Fruit fly (Drosophila melanogaster) whole organism, embryonic: ENCODE measurements around the gene NimC2.

Experiments used
- Aef1 ChIP-seq: fragments of 200-800 bp; sonication (Bioruptor generic); IDR thresholded peaks from 3 replicates; pipeline ENCODE4 v1.3.6; 2022; ENCODE audit warnings: missing biosample characterization, missing genetic modification characterization
- Awh ChIP-seq: fragments of 200-800 bp; sonication (Bioruptor generic); IDR thresholded peaks from 2 replicates; pipeline ENCODE4, ENCODE4 v1.3.6; 2022; ENCODE audit warnings: missing biosample characterization, missing genetic modification characterization
- Blimp-1 ChIP-seq: fragments of 200-800 bp; sonication (Bioruptor generic); optimal IDR thresholded peaks from 3 replicates; lab custom pipeline; 2018; ENCODE audit warnings: missing biosample characterization, missing genetic modification characterization, mild to moderate bottlenecking, moderate library complexity, missing genetic modification reagents
- CG10267 ChIP-seq: fragments of 200-800 bp; sonication (Bioruptor generic); optimal IDR thresholded peaks from 2 replicates; lab custom pipeline; 2018; ENCODE audit warnings: missing biosample characterization, mild to moderate bottlenecking, missing genetic modification characterization, moderate library complexity
- CG10543 ChIP-seq: fragments of 200-800 bp; sonication (Bioruptor generic); optimal IDR thresholded peaks from 3 replicates; lab custom pipeline; 2017; ENCODE audit warnings: missing biosample characterization, mild to moderate bottlenecking, missing genetic modification characterization, moderate library complexity
- CG10565 ChIP-seq: fragments of 200-800 bp; sonication (Bioruptor generic); optimal IDR thresholded peaks from 3 replicates; lab custom pipeline; 2016; ENCODE audit warnings: missing biosample characterization, mild to moderate bottlenecking, missing genetic modification characterization
- CG10959 ChIP-seq: fragments of 200-800 bp; sonication (Bioruptor generic); IDR thresholded peaks from 2 replicates; pipeline ENCODE4 v1.3.6; 2022; ENCODE audit warnings: missing biosample characterization, missing genetic modification characterization
- CG11398 ChIP-seq: fragments of 200-800 bp; sonication (Bioruptor generic); optimal IDR thresholded peaks from 2 replicates; lab custom pipeline; 2016; ENCODE audit warnings: missing biosample characterization, missing genetic modification characterization
- CG11456 ChIP-seq: fragments of 200-800 bp; sonication (Bioruptor generic); IDR thresholded peaks from 3 replicates; pipeline ENCODE4 v1.3.6; 2022; ENCODE audit warnings: missing biosample characterization, missing genetic modification characterization
- CG12299 ChIP-seq: fragments of 200-800 bp; sonication (Bioruptor generic); optimal IDR thresholded peaks from 2 replicates; lab custom pipeline; 2018; ENCODE audit warnings: missing biosample characterization, mild to moderate bottlenecking, missing genetic modification characterization
- CG14710 ChIP-seq: fragments of 200-800 bp; sonication (Bioruptor generic); optimal IDR thresholded peaks from 3 replicates; lab custom pipeline; 2019; ENCODE audit warnings: missing biosample characterization, mild to moderate bottlenecking, missing genetic modification characterization, moderate library complexity
- CG14860 ChIP-seq: fragments of 200-800 bp; sonication (Bioruptor generic); IDR thresholded peaks from 3 replicates; pipeline ENCODE4 v1.3.6; 2022; ENCODE audit warnings: missing biosample characterization, missing genetic modification characterization; ENCODE audit not compliant: partially characterized antibody
- CG17912 ChIP-seq: fragments of 200-800 bp; sonication (Bioruptor generic); optimal IDR thresholded peaks from 2 replicates; lab custom pipeline; 2018; ENCODE audit warnings: missing biosample characterization, mild to moderate bottlenecking, missing genetic modification characterization
- CG18262 ChIP-seq: fragments of 200-800 bp; optimal IDR thresholded peaks from 3 replicates; lab custom pipeline; 2019; ENCODE audit warnings: missing biosample characterization, mild to moderate bottlenecking, missing genetic modification characterization, moderate library complexity
- CG1832 ChIP-seq: fragments of 200-800 bp; sonication (Bioruptor generic); optimal IDR thresholded peaks from 2 replicates; lab custom pipeline; 2017; ENCODE audit warnings: missing biosample characterization, mild to moderate bottlenecking, missing genetic modification characterization, inconsistent platforms
- CG31224 ChIP-seq: fragments of 200-800 bp; sonication (Bioruptor generic); IDR thresholded peaks from 2 replicates; pipeline ENCODE4 v1.3.6; 2022; ENCODE audit warnings: missing biosample characterization, missing genetic modification characterization
- CG32767 ChIP-seq: fragments of 200-800 bp; sonication (Bioruptor generic); IDR thresholded peaks from 2 replicates; pipeline ENCODE4 v1.3.6; 2022; ENCODE audit warnings: missing biosample characterization, missing genetic modification characterization
- CG32772 ChIP-seq: fragments of 200-800 bp; sonication (Bioruptor generic); IDR thresholded peaks from 2 replicates; pipeline ENCODE4 v1.3.6; 2022; ENCODE audit warnings: missing biosample characterization, missing genetic modification characterization
- CG4404 ChIP-seq: fragments of 200-800 bp; sonication (Bioruptor generic); IDR thresholded peaks from 2 replicates; pipeline ENCODE4 v1.3.6; 2022; ENCODE audit warnings: missing biosample characterization, missing genetic modification characterization
- CG8290 ChIP-seq, 3 experiments: fragments of 200-800 bp; sonication (Bioruptor generic); optimal IDR thresholded peaks; 2 replicates each; lab custom pipeline; 2016 to 2019; ENCODE audit warnings: missing biosample characterization in 3 of 3, missing genetic modification characterization in 3 of 3, mild to moderate bottlenecking in 2 of 3, moderate library complexity in 1 of 3
- CG8924 ChIP-seq: fragments of 200-800 bp; optimal IDR thresholded peaks from 3 replicates; lab custom pipeline; 2019; ENCODE audit warnings: missing biosample characterization, mild to moderate bottlenecking, missing genetic modification characterization, moderate library complexity
- CG8944 ChIP-seq: fragments of 200-800 bp; sonication (Bioruptor generic); optimal IDR thresholded peaks from 3 replicates; lab custom pipeline; 2016; ENCODE audit warnings: missing biosample characterization, missing genetic modification characterization
- CG9797 ChIP-seq: fragments of 200-800 bp; sonication (Bioruptor generic); optimal IDR thresholded peaks from 3 replicates; lab custom pipeline; 2018; ENCODE audit warnings: missing biosample characterization, mild to moderate bottlenecking, missing genetic modification characterization
- CkIIα-i1 ChIP-seq: fragments of 200-800 bp; sonication (Bioruptor generic); IDR thresholded peaks from 2 replicates; pipeline ENCODE4 v1.3.6; 2022; ENCODE audit warnings: missing biosample characterization, missing genetic modification characterization
- D19A ChIP-seq: fragments of 200-800 bp; optimal IDR thresholded peaks from 3 replicates; lab custom pipeline; 2019; ENCODE audit warnings: missing biosample characterization, mild to moderate bottlenecking, missing genetic modification characterization, moderate library complexity
- Dad ChIP-seq: fragments of 200-800 bp; sonication (Bioruptor generic); optimal IDR thresholded peaks from 3 replicates; lab custom pipeline; 2016; ENCODE audit warnings: missing biosample characterization, missing genetic modification characterization
- Gsc ChIP-seq: fragments of 200-800 bp; sonication (Bioruptor generic); IDR thresholded peaks from 2 replicates; pipeline ENCODE4 v1.3.6; 2022; ENCODE audit warnings: missing biosample characterization, missing genetic modification characterization
- Hr39 ChIP-seq: fragments of >200 bp; optimal IDR thresholded peaks from 2 replicates; lab custom pipeline; 2017
- Lhr ChIP-seq: fragments of 200-800 bp; sonication (Bioruptor generic); optimal IDR thresholded peaks from 3 replicates; lab custom pipeline; 2017; ENCODE audit warnings: mild to moderate bottlenecking, missing biosample characterization, missing genetic modification reagents, missing genetic modification characterization
- MBD-R2 ChIP-seq: fragments of 200-800 bp; sonication (Bioruptor generic); IDR thresholded peaks from 2 replicates; pipeline ENCODE4 v1.3.6; 2022; ENCODE audit warnings: missing biosample characterization, missing genetic modification characterization
- MESR4 ChIP-seq: fragments of 200-800 bp; sonication (Bioruptor generic); optimal IDR thresholded peaks from 2 replicates; lab custom pipeline; 2018; ENCODE audit warnings: missing biosample characterization, mild to moderate bottlenecking, missing genetic modification characterization, moderate library complexity
- Med ChIP-seq: fragments of 200-800 bp; sonication (Bioruptor generic); peaks from one replicate; lab custom pipeline; 2016; ENCODE audit warnings: missing biosample characterization, missing genetic modification characterization, mild to moderate bottlenecking, inconsistent platforms, moderate library complexity
- Pdp1 ChIP-seq, 2 experiments: fragments of 200-800 bp; sonication (Bioruptor generic); optimal IDR thresholded peaks; 3 replicates each; lab custom pipeline; 2016; ENCODE audit warnings: missing biosample characterization in 2 of 2, missing genetic modification characterization in 2 of 2, mild to moderate bottlenecking in 1 of 2, moderate library complexity in 1 of 2
- Poxn ChIP-seq: fragments of 200-800 bp; sonication (Bioruptor generic); IDR thresholded peaks from 2 replicates; pipeline ENCODE4 v1.3.6; 2022; ENCODE audit warnings: missing biosample characterization, missing genetic modification characterization
- Rx ChIP-seq: fragments of 200-800 bp; sonication (Bioruptor generic); IDR thresholded peaks from 2 replicates; pipeline ENCODE4 v1.3.6; 2022; ENCODE audit warnings: missing biosample characterization, missing genetic modification characterization
- Ssrp ChIP-seq: fragments of 200-800 bp; sonication (Bioruptor generic); optimal IDR thresholded peaks from 2 replicates; lab custom pipeline; 2018; ENCODE audit warnings: missing biosample characterization, mild to moderate bottlenecking, missing genetic modification characterization, moderate library complexity
- YL-1 ChIP-seq: fragments of 200-800 bp; sonication (Bioruptor generic); optimal IDR thresholded peaks from 3 replicates; lab custom pipeline; 2017; ENCODE audit warnings: missing biosample characterization, mild to moderate bottlenecking, missing genetic modification characterization
- aop ChIP-seq: fragments of 200-800 bp; sonication (Bioruptor generic); IDR thresholded peaks from 2 replicates; pipeline ENCODE4 v1.3.6; 2022; ENCODE audit warnings: missing biosample characterization, missing genetic modification characterization
- cg ChIP-seq: fragments of 200-800 bp; sonication (Bioruptor generic); optimal IDR thresholded peaks from 3 replicates; lab custom pipeline; 2019; ENCODE audit warnings: missing biosample characterization, mild to moderate bottlenecking, missing genetic modification characterization, moderate library complexity
- chinmo ChIP-seq: fragments of 200-800 bp; sonication (Bioruptor generic); IDR thresholded peaks from 4 replicates; pipeline ENCODE4 v1.3.6; 2022; ENCODE audit warnings: missing biosample characterization, missing genetic modification characterization; ENCODE audit not compliant: partially characterized antibody
- disco-r ChIP-seq: fragments of 200-800 bp; sonication (Bioruptor generic); optimal IDR thresholded peaks from 2 replicates; lab custom pipeline; 2016; ENCODE audit warnings: missing biosample characterization, missing genetic modification characterization
- gfzf ChIP-seq: fragments of 200-800 bp; sonication (Bioruptor generic); optimal IDR thresholded peaks from 2 replicates; lab custom pipeline; 2016; ENCODE audit warnings: missing biosample characterization, mild to moderate bottlenecking, missing genetic modification characterization, moderate library complexity
- jumu ChIP-seq: fragments of 200-800 bp; sonication (Bioruptor generic); optimal IDR thresholded peaks from 3 replicates; lab custom pipeline; 2016; ENCODE audit warnings: missing biosample characterization, missing genetic modification characterization
- ken ChIP-seq: fragments of 200-800 bp; sonication (Bioruptor generic); IDR thresholded peaks from 3 replicates; pipeline ENCODE4 v1.3.6; 2022; ENCODE audit warnings: missing biosample characterization, missing genetic modification characterization
- knrl ChIP-seq: fragments of 200-800 bp; sonication (Bioruptor generic); IDR thresholded peaks from 3 replicates; pipeline ENCODE4 v1.3.6; 2022; ENCODE audit warnings: missing biosample characterization, missing genetic modification characterization; ENCODE audit not compliant: partially characterized antibody
- lmd ChIP-seq: fragments of 200-800 bp; sonication (Bioruptor generic); IDR thresholded peaks from 2 replicates; pipeline ENCODE4 v1.3.6; 2022; ENCODE audit warnings: missing biosample characterization, missing genetic modification characterization
- nerfin-1 ChIP-seq: fragments of 200-800 bp; sonication (Bioruptor generic); optimal IDR thresholded peaks from 3 replicates; lab custom pipeline; 2019; ENCODE audit warnings: missing biosample characterization, mild to moderate bottlenecking, missing genetic modification characterization, moderate library complexity
- pan ChIP-seq, 4 experiments: fragments of >200 bp in 3 of 4; fragments of 200-800 bp in 1 of 4; sonication (Bioruptor generic) in 1 of 4; optimal IDR thresholded peaks in 3 of 4; IDR thresholded peaks in 1 of 4; 2 replicates each; pipeline versions ENCODE4 v1.3.6 to Lab custom; 2017 to 2022; ENCODE audit warnings: missing biosample characterization in 2 of 4, missing genetic modification characterization in 2 of 4, mixed read lengths in 1 of 4
- ttk ChIP-seq: fragments of 200-800 bp; sonication (Bioruptor generic); IDR thresholded peaks from 2 replicates; pipeline ENCODE4 v2.1.2; 2022; ENCODE audit warnings: missing biosample characterization, missing genetic modification characterization
- twi ChIP-seq: fragments of 200-800 bp; optimal IDR thresholded peaks from 2 replicates; lab custom pipeline; 2019; ENCODE audit warnings: missing biosample characterization, mild to moderate bottlenecking, missing genetic modification characterization, moderate library complexity
- tx ChIP-seq: fragments of 200-800 bp; sonication (Bioruptor generic); optimal IDR thresholded peaks from 2 replicates; lab custom pipeline; 2016; ENCODE audit warnings: missing biosample characterization, missing genetic modification characterization

Gene NimC2

dm6 chr2L:14024746-14025105 lies 44.8 kb downstream of the NimC2 start (continued):
- no peak; the same call in 2 of the 3 replicates for TF ChIP-seq ken (GFP tag; lab: Robert Waterston, UW)
- TF ChIP-seq CG9797 (GFP tag; lab: Kevin White, UChicago), result no peak
- TF ChIP-seq CG1832, result no peak
- TF ChIP-seq disco-r, result no peak
- TF ChIP-seq Aef1 (GFP tag; lab: Robert Waterston, UW), result no peak
- TF ChIP-seq CG10565 (GFP tag; lab: Kevin White, UChicago), result no peak
- peak; percentile 1 for TF ChIP-seq CG14710
- no peak for TF ChIP-seq Gsc (GFP tag; lab: Robert Waterston, UW)
- TF ChIP-seq CG10267 (tag; lab: Kevin White, UChicago), result peak; percentile 29
- TF ChIP-seq D19A (tag; lab: Kevin White, UChicago), result peak; percentile 99
- TF ChIP-seq Poxn (GFP tag; lab: Robert Waterston, UW), result no peak; the same call in 1 of the 2 replicates
- no peak for TF ChIP-seq MBD-R2 (GFP tag; lab: Robert Waterston, UW)
- TF ChIP-seq lmd, result peak; percentile 40
- TF ChIP-seq CG10543 (GFP tag; lab: Kevin White, UChicago), result no peak
- no peak for TF ChIP-seq Dad
- peak; percentile 57 for TF ChIP-seq CG18262 (tag; lab: Kevin White, UChicago)
- no peak for TF ChIP-seq CG8944 (GFP tag; lab: Kevin White, UChicago)
- TF ChIP-seq CG10959 (GFP tag; lab: Robert Waterston, UW), result no peak
- TF ChIP-seq CG4404, result no peak
- no peak for TF ChIP-seq CG17912 (GFP tag; lab: Kevin White, UChicago)
- no peak for TF ChIP-seq Rx (GFP tag; lab: Robert Waterston, UW)
- TF ChIP-seq tx (GFP tag; lab: Kevin White, UChicago), result peak; percentile 29
- no peak for TF ChIP-seq CG8290 (GFP tag; optimal IDR thresholded peaks at IDR 0.05; lab: Kevin White, UChicago)
- no peak for TF ChIP-seq CG8290 (tag; optimal IDR thresholded peaks at IDR 0.05; lab: Kevin White, UChicago)
- TF ChIP-seq gfzf (GFP tag; lab: Kevin White, UChicago), result no peak
- TF ChIP-seq Lhr, result no peak
- 0 out of 2 replicates have a peak, but pooled peaks have one; percentile 5 for TF ChIP-seq Awh
- no peak for TF ChIP-seq Hr39
- TF ChIP-seq Ssrp, result peak; percentile 61
- no peak for TF ChIP-seq CkIIα-i1

dm6 chr2L:14025485-14025933 lies 45.6 kb downstream of the NimC2 start:
- TF ChIP-seq twi (tag; lab: Kevin White, UChicago), result peak; percentile 93
- no peak for TF ChIP-seq aop (GFP tag; lab: Robert Waterston, UW)
- TF ChIP-seq YL-1 (GFP tag; lab: Kevin White, UChicago), result no peak
- peak; percentile 34 for TF ChIP-seq CG8924 (tag; lab: Kevin White, UChicago)
- TF ChIP-seq CG11456 (GFP tag; lab: Robert Waterston, UW), result no peak
- peak; percentile 96 for TF ChIP-seq CG31224
- TF ChIP-seq CG14860, result peak; percentile 46; the same call in 1 of the 3 replicates
- peak; percentile 61 for TF ChIP-seq Med (GFP tag; lab: Kevin White, UChicago)
- TF ChIP-seq CG32767 (GFP tag; lab: Robert Waterston, UW), result peak; percentile 57; the same call in 1 of the 2 replicates
- TF ChIP-seq pan (optimal IDR thresholded peaks at IDR 0.05; lab: Kevin White, UChicago), result no peak
- TF ChIP-seq pan (GFP tag; optimal IDR thresholded peaks at IDR 0.05 in 1 of 2, IDR thresholded peaks at IDR 0.05 in 1 of 2), result no peak
- peak in 1 of 2 experiments; percentile 39 for TF ChIP-seq Pdp1 (GFP tag; optimal IDR thresholded peaks at IDR 0.05; lab: Kevin White, UChicago)
- TF ChIP-seq ttk (GFP tag; lab: Robert Waterston, UW), result peak; percentile 6; the same call in 1 of the 2 replicates
- 0 out of 4 replicates have a peak, but pooled peaks have one; percentile 60 for TF ChIP-seq chinmo
- TF ChIP-seq CG12299 (tag; lab: Kevin White, UChicago), result no peak
- no peak for TF ChIP-seq MESR4
- TF ChIP-seq CG32772 (GFP tag; lab: Robert Waterston, UW), result no peak
- peak; percentile 28 for TF ChIP-seq nerfin-1 (tag; lab: Kevin White, UChicago)
- TF ChIP-seq Blimp-1 (GFP tag; lab: Kevin White, UChicago), result peak; percentile 53
- no peak for TF ChIP-seq CG11398 (GFP tag; lab: Kevin White, UChicago)
- TF ChIP-seq knrl (GFP tag; lab: Robert Waterston, UW), result no peak
- TF ChIP-seq jumu (GFP tag; lab: Kevin White, UChicago), result no peak
- TF ChIP-seq cg, result peak; percentile 37
